Fruit fly (Drosophila melanogaster): ENCODE data around the gene prd.

DNA sequence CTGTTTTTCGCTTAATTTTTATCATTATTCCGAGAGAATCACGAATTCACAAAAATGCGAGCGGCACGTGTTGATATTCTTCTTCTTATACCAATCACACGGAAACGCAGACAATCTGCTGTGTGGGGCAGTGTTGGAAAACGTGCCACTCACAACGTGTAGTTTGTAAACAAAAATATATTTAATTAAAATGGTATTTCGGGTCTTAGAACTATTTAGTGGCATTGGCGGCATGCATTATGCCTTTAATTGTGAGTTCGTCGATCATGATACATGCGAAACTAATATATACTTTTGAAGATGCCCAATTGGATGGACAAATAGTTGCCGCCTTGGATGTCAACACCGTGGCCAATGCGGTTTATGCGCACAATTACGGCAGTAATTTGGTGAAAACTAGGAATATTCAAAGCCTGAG, 10.8 kb upstream of the prd start, which contains the start of the genes CG6712 and Mt2:
- TF ChIP-seq psq (optimal IDR thresholded peaks at IDR 0.05) (no peak), h (optimal IDR thresholded peaks at IDR 0.05) (no peak), insv (optimal IDR thresholded peaks at IDR 0.05) (no peak), Myc (optimal IDR thresholded peaks at IDR 0.05) (no peak)

Measured in Kc167 (cell line).